Worm (Caenorhabditis elegans) whole organism, midembryonic: ENCODE results near the gene puf-5.
A peak's percentile ranks its signal among the peaks of the same experiment; 100 is the strongest.

Source experiments
- klf-2 ChIP-seq: fragments of 200-800 bp; sonication (Bioruptor generic); conservative IDR thresholded peaks from 2 replicates; pipeline ENCODE4 v1.3.6; 2022; ENCODE audit warnings: missing genetic modification reagents, missing genetic modification characterization, missing compliant biosample characterization
- tab-1 ChIP-seq: fragments of 200-800 bp; sonication (Bioruptor generic); IDR thresholded peaks from 2 replicates; pipeline ENCODE4 v1.3.6; 2022; ENCODE audit warnings: missing genetic modification characterization, missing compliant biosample characterization

- TF ChIP-seq klf-2 (GFP tag; lab: Robert Waterston, UW) (0 out of 2 replicates have a peak, but pooled peaks have one; percentile 9), tab-1 (GFP tag; lab: Robert Waterston, UW) (no peak; the same call in 1 of the 2 replicates)
Measured at ce11 chrII:8569038-8569977, 6.0 kb upstream of the puf-5 start, which contains the start of the genes col-38 and rpl-5.
